Fruit fly (Drosophila melanogaster): ENCODE measurements around the gene gudu.
A peak's percentile ranks its signal among the peaks of the same experiment; 100 is the strongest.

Gene gudu

dm6 chr2L:7401025-7401424, 12.7 kb downstream of the gudu start, which contains the start of gene CG5171:
Gene CG5171, plus strand, starts transcription at chr2L:7401335.
- TF ChIP-seq CG9932 (GFP tag; IDR thresholded peaks at IDR 0.05) (0 out of 2 replicates have a peak, but pooled peaks have one; percentile 6), cg (GFP tag; optimal IDR thresholded peaks at IDR 0.05) (no peak), TFAM (GFP tag; optimal IDR thresholded peaks at IDR 0.05) (no peak), Nf-YA (GFP tag; IDR thresholded peaks at IDR 0.05) (no peak), CG1603 (tag; optimal IDR thresholded peaks at IDR 0.05) (no peak), row (GFP tag; IDR thresholded peaks at IDR 0.05) (0 out of 3 replicates have a peak, but pooled peaks have one; percentile 24), CG12769 (tag; optimal IDR thresholded peaks at IDR 0.05) (peak; percentile 97), CG11560 (tag; IDR thresholded peaks at IDR 0.05) (no peak), Aef1 (GFP tag; IDR thresholded peaks at IDR 0.05) (no peak), E2f2 (GFP tag; IDR thresholded peaks at IDR 0.05) (no peak), dimm (GFP tag; IDR thresholded peaks at IDR 0.05) (no peak), ems (GFP tag; optimal IDR thresholded peaks at IDR 0.05) (no peak)

- TF ChIP-seq HmgD (GFP tag; optimal IDR thresholded peaks at IDR 0.05) = no peak
- no peak for TF ChIP-seq p53 (GFP tag; optimal IDR thresholded peaks at IDR 0.05)
- peak; percentile 68 for TF ChIP-seq Dek (tag; optimal IDR thresholded peaks at IDR 0.05)
- TF ChIP-seq CG12659 (GFP tag; optimal IDR thresholded peaks at IDR 0.05) = peak; percentile 64
- TF ChIP-seq hbn (GFP tag; IDR thresholded peaks at IDR 0.05; ENCODE audit: partially characterized antibody) = no peak
- TF ChIP-seq Ssrp (tag; optimal IDR thresholded peaks at IDR 0.05) = peak; percentile 54
- no peak for TF ChIP-seq CG6791 (GFP tag; IDR thresholded peaks at IDR 0.05; ENCODE audit: partially characterized antibody)
- no peak for TF ChIP-seq grn (GFP tag; optimal IDR thresholded peaks at IDR 0.05)
- peak; percentile 49 for TF ChIP-seq scrt (GFP tag; optimal IDR thresholded peaks at IDR 0.05)
- peak; percentile 71 for TF ChIP-seq Nf-YA (GFP tag; IDR thresholded peaks at IDR 0.05)
- peak; percentile 83 for TF ChIP-seq dmrt99B (tag; optimal IDR thresholded peaks at IDR 0.05)
- no peak for TF ChIP-seq HLHmδ (GFP tag; optimal IDR thresholded peaks at IDR 0.05)
- peak; percentile 35; the same call in 1 of the 2 replicates for TF ChIP-seq Lim3 (GFP tag; IDR thresholded peaks at IDR 0.05)
- no peak for TF ChIP-seq YL-1 (GFP tag; optimal IDR thresholded peaks at IDR 0.05)
- no peak for TF ChIP-seq aop (GFP tag; IDR thresholded peaks at IDR 0.05)
- TF ChIP-seq CG34376 (GFP tag; optimal IDR thresholded peaks at IDR 0.05) = no peak
- TF ChIP-seq MBD-R2 (GFP tag; IDR thresholded peaks at IDR 0.05) = peak; percentile 37; the same call in 1 of the 2 replicates
- TF ChIP-seq CG32532 (GFP tag; IDR thresholded peaks at IDR 0.05) = peak; percentile 80
- peak; percentile 69; the same call in 1 of the 3 replicates for TF ChIP-seq gce (GFP tag; IDR thresholded peaks at IDR 0.05)
- TF ChIP-seq hb (GFP tag; IDR thresholded peaks at IDR 0.05; ENCODE audit: partially characterized antibody) = no peak
- TF ChIP-seq CG10462 (GFP tag; optimal IDR thresholded peaks at IDR 0.05) = no peak
- TF ChIP-seq CG17328 (GFP tag; IDR thresholded peaks at IDR 0.05) = peak; percentile 67
- peak; percentile 57 for TF ChIP-seq salm (tag; optimal IDR thresholded peaks at IDR 0.05)
- TF ChIP-seq CG14441 (GFP tag; IDR thresholded peaks at IDR 0.05) = peak; percentile 78
- no peak for TF ChIP-seq crc (GFP tag; optimal IDR thresholded peaks at IDR 0.05)
- TF ChIP-seq gcm (GFP tag; optimal IDR thresholded peaks at IDR 0.05) = peak; percentile 57
- TF ChIP-seq Gug (GFP tag; IDR thresholded peaks at IDR 0.05) = 0 out of 4 replicates have a peak, but pooled peaks have one; percentile 30
- no peak for TF ChIP-seq CG4707 (GFP tag; optimal IDR thresholded peaks at IDR 0.05)
- TF ChIP-seq CG1024 (GFP tag; IDR thresholded peaks at IDR 0.05) = peak; percentile 60
- peak; percentile 16 for TF ChIP-seq CG3407 (GFP tag; optimal IDR thresholded peaks at IDR 0.05)
- TF ChIP-seq toy (GFP tag; IDR thresholded peaks at IDR 0.05) = peak; percentile 46; the same call in 1 of the 2 replicates
- peak; percentile 63 for TF ChIP-seq sug (tag; optimal IDR thresholded peaks at IDR 0.05)
- TF ChIP-seq crol (GFP tag; IDR thresholded peaks at IDR 0.05) = no peak
- TF ChIP-seq CG11696 (GFP tag; IDR thresholded peaks at IDR 0.05) = peak; percentile 66; the same call in 1 of the 2 replicates
- TF ChIP-seq HLH3B (GFP tag; IDR thresholded peaks at IDR 0.05) = peak; percentile 80
- no peak for TF ChIP-seq gro (GFP tag; optimal IDR thresholded peaks at IDR 0.05)
- peak; percentile 52 for TF ChIP-seq odd (GFP tag; optimal IDR thresholded peaks at IDR 0.05)
- TF ChIP-seq wor (GFP tag; IDR thresholded peaks at IDR 0.05) = peak; percentile 61
- TF ChIP-seq CG17385 (GFP tag; optimal IDR thresholded peaks at IDR 0.05) = peak; percentile 65
Measured at dm6 chr2L:7401627-7402026, 13.3 kb downstream of the gudu start.

Measured in whole organism, embryonic.